Worm (Caenorhabditis elegans) whole organism, early embryonic: ENCODE data around the gene E02C12.8.

Source experiments
- B0310.2 ChIP-seq: sonication (generic microtip); optimal IDR thresholded peaks from 2 replicates; lab custom pipeline; 2016; ENCODE audit warnings: mild to moderate bottlenecking, missing genetic modification characterization, missing compliant biosample characterization
- F13C5.2 ChIP-seq: sonication (generic microtip); optimal IDR thresholded peaks from 2 replicates; lab custom pipeline; 2017; ENCODE audit warnings: mild to moderate bottlenecking, missing genetic modification characterization, inconsistent platforms, missing compliant biosample characterization
- aly-1 ChIP-seq: sonication (generic microtip); optimal IDR thresholded peaks from 2 replicates; lab custom pipeline; 2016; ENCODE audit warnings: missing genetic modification characterization, missing compliant biosample characterization
- ama-1 ChIP-seq: fragments of 150-350 bp; optimal IDR thresholded peaks from 2 replicates; lab custom pipeline; 2014
- ceh-13 ChIP-seq: fragments of 200-800 bp; sonication (Bioruptor generic); optimal IDR thresholded peaks from 2 replicates; lab custom pipeline; 2018; ENCODE audit warnings: mild to moderate bottlenecking, missing genetic modification characterization, missing compliant biosample characterization
- ceh-36 ChIP-seq: sonication (generic microtip); optimal IDR thresholded peaks from 2 replicates; lab custom pipeline; 2016; ENCODE audit warnings: missing genetic modification characterization, inconsistent platforms, missing compliant biosample characterization
- ets-7 ChIP-seq: sonication (generic microtip); optimal IDR thresholded peaks from 2 replicates; lab custom pipeline; 2016; ENCODE audit warnings: missing genotype, missing genetic modification characterization, missing compliant biosample characterization
- flt-1 ChIP-seq: fragments of 200-800 bp; sonication (Bioruptor generic); IDR thresholded peaks from 2 replicates; pipeline ENCODE4 v1.3.6; 2022; ENCODE audit warnings: missing genetic modification characterization, missing compliant biosample characterization
- hmbx-1 ChIP-seq: sonication (generic microtip); optimal IDR thresholded peaks from 2 replicates; lab custom pipeline; 2016; ENCODE audit warnings: mild to moderate bottlenecking, missing genetic modification characterization, missing compliant biosample characterization
- hmg-4 ChIP-seq: fragments of 200-800 bp; sonication (Bioruptor generic); optimal IDR thresholded peaks from 2 replicates; lab custom pipeline; 2018; ENCODE audit warnings: mild to moderate bottlenecking, missing genetic modification characterization, missing compliant biosample characterization
- hnd-1 ChIP-seq: sonication (generic microtip); optimal IDR thresholded peaks from 2 replicates; lab custom pipeline; 2016; ENCODE audit warnings: missing genetic modification characterization, missing compliant biosample characterization
- pes-1 ChIP-seq: fragments of 200-800 bp; sonication (Bioruptor generic); IDR thresholded peaks from 2 replicates; pipeline ENCODE4 v1.3.6; 2022; ENCODE audit warnings: missing genetic modification reagents, missing genetic modification characterization, missing compliant biosample characterization
- scrt-1 ChIP-seq: fragments of 200-800 bp; sonication (Bioruptor generic); IDR thresholded peaks from 2 replicates; pipeline ENCODE4 v1.3.6; 2022; ENCODE audit warnings: missing genetic modification characterization, missing compliant biosample characterization
- sea-1 ChIP-seq: fragments of 200-800 bp; sonication (Bioruptor generic); conservative IDR thresholded peaks from 2 replicates; pipeline ENCODE4 v1.3.6; 2022; ENCODE audit warnings: missing genetic modification characterization, missing compliant biosample characterization
- tbx-11 ChIP-seq: fragments of 200-800 bp; sonication (Bioruptor generic); IDR thresholded peaks from 2 replicates; pipeline ENCODE4 v1.3.6; 2022; ENCODE audit warnings: missing genetic modification characterization, missing compliant biosample characterization
- tbx-37 ChIP-seq: fragments of 200-800 bp; sonication (Bioruptor generic); conservative IDR thresholded peaks from 2 replicates; pipeline ENCODE4 v1.3.6; 2022; ENCODE audit warnings: missing genetic modification reagents, missing genetic modification characterization, missing compliant biosample characterization
- tra-4 ChIP-seq: sonication (generic microtip); optimal IDR thresholded peaks from 2 replicates; lab custom pipeline; 2017; ENCODE audit warnings: missing genetic modification characterization, missing compliant biosample characterization

Gene E02C12.8

ce11 chrV:9356345-9356744 is 17.1 kb downstream of the E02C12.8 start, which contains the start of gene ttr-49:
ttr-49 (minus strand) TSS chrV:9356515.
- no peak for TF ChIP-seq sea-1 (GFP tag; lab: Robert Waterston, UW)
- no peak for TF ChIP-seq ets-7
- no peak for TF ChIP-seq hmg-4 (GFP tag; lab: Kevin White, UChicago)
- TF ChIP-seq B0310.2 (tag; lab: Kevin White, UChicago), result no peak
- TF ChIP-seq hmbx-1 (tag; lab: Kevin White, UChicago), result no peak
- TF ChIP-seq F13C5.2 (tag; lab: Kevin White, UChicago), result no peak
- no peak for TF ChIP-seq ceh-36 (tag; lab: Kevin White, UChicago)
- TF ChIP-seq tbx-37 (GFP tag; lab: Robert Waterston, UW), result no peak

ce11 chrV:9355371-9355770 is 18.0 kb downstream of the E02C12.8 start, which contains the start of gene ttr-40:
ttr-40 (minus strand) TSS chrV:9355471.
- no peak for TF ChIP-seq tbx-11 (GFP tag; lab: Robert Waterston, UW)
- no peak for TF ChIP-seq ets-7
- TF ChIP-seq ceh-13 (GFP tag; lab: Kevin White, UChicago), result no peak
- no peak for TF ChIP-seq B0310.2 (tag; lab: Kevin White, UChicago)
- no peak for TF ChIP-seq hnd-1 (tag; lab: Kevin White, UChicago)
- no peak for TF ChIP-seq ceh-36 (tag; lab: Kevin White, UChicago)
- TF ChIP-seq ama-1 (lab: Kevin White, UChicago), result no peak
- TF ChIP-seq tra-4 (tag; lab: Kevin White, UChicago), result no peak
- no peak for TF ChIP-seq aly-1
- TF ChIP-seq sea-1 (GFP tag; lab: Robert Waterston, UW), result no peak
- TF ChIP-seq pes-1 (GFP tag; lab: Robert Waterston, UW), result no peak
- no peak for TF ChIP-seq hmbx-1 (tag; lab: Kevin White, UChicago)
- no peak for TF ChIP-seq tbx-37 (GFP tag; lab: Robert Waterston, UW)
- no peak for TF ChIP-seq flt-1 (GFP tag; lab: Robert Waterston, UW)

DNA sequence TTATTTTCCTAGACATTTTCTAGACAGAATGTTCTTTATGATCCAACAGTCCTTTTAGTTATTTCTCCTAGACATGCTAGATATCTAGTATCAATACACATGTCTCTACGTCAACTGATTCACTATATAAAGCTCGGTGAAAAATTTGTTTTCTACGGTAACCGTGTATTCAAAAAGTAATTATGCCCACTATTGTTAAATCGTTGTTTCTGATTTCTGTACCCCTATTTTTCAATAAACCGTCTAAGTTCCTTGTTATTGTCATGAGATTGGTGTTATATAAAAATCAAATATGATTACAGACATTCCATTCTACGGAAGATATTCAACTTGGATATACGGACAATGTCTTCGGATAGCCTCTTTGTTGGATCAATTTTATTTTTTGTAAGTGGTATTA is 20.5 kb downstream of the E02C12.8 start, which contains the start of gene srx-46:
Gene srx-46 (plus strand): TSS at position 301 of the 400 bp plus-strand sequence.
- TF ChIP-seq hmg-4 (GFP tag; lab: Kevin White, UChicago) (no peak), hmbx-1 (tag; lab: Kevin White, UChicago) (no peak), tbx-37 (GFP tag; lab: Robert Waterston, UW) (no peak), flt-1 (GFP tag; lab: Robert Waterston, UW) (no peak), ama-1 (lab: Kevin White, UChicago) (no peak), ceh-13 (GFP tag; lab: Kevin White, UChicago) (no peak), ceh-36 (tag; lab: Kevin White, UChicago) (no peak), F13C5.2 (tag; lab: Kevin White, UChicago) (no peak), pes-1 (GFP tag; lab: Robert Waterston, UW) (no peak), aly-1 (no peak), B0310.2 (tag; lab: Kevin White, UChicago) (no peak)

- TF ChIP-seq hnd-1 (tag; lab: Kevin White, UChicago) (no peak), scrt-1 (GFP tag; lab: Robert Waterston, UW) (no peak), F13C5.2 (tag; lab: Kevin White, UChicago) (no peak), B0310.2 (tag; lab: Kevin White, UChicago) (no peak), aly-1 (no peak), flt-1 (GFP tag; lab: Robert Waterston, UW) (no peak), ama-1 (lab: Kevin White, UChicago) (no peak), hmbx-1 (tag; lab: Kevin White, UChicago) (no peak), hmg-4 (GFP tag; lab: Kevin White, UChicago) (no peak), ceh-13 (GFP tag; lab: Kevin White, UChicago) (no peak), ceh-36 (tag; lab: Kevin White, UChicago) (no peak), ets-7 (no peak), pes-1 (GFP tag; lab: Robert Waterston, UW) (no peak), tbx-37 (GFP tag; lab: Robert Waterston, UW) (no peak), tra-4 (tag; lab: Kevin White, UChicago) (no peak)
Observed at ce11 chrV:9349687-9350086, 23.7 kb downstream of the E02C12.8 start, which contains the start of gene srx-47. srx-47 (plus strand) TSS chrV:9349987.

DNA sequence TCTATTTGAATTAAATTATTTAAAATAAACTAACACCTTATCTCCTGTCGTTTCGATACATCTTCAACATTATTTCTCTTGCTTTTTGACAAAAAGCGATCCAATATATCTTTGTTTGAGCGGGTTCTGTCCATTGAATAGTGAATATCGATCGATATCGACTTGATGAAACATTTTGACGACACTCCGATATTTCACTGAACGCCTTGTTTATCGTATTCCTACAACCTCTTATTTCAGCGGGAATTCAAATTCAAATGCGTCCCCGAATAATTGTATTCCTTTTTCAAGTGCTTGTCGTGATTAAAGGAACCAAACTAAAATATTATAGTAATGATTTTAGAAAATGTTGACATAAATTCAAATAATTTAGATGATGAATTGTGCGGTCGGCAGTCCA is 26.6 kb downstream of the E02C12.8 start, which contains the start of the genes K07B1.7 and try-5:
Gene K07B1.7 (minus strand): TSS at position 159 of the 400 bp plus-strand sequence.
Gene try-5 (plus strand): TSS at position 241 of the 400 bp plus-strand sequence.
- TF ChIP-seq hnd-1 (tag; lab: Kevin White, UChicago), result no peak
- TF ChIP-seq sea-1 (GFP tag; lab: Robert Waterston, UW), result no peak
- no peak for TF ChIP-seq flt-1 (GFP tag; lab: Robert Waterston, UW)
- no peak for TF ChIP-seq ceh-36 (tag; lab: Kevin White, UChicago)
- no peak for TF ChIP-seq F13C5.2 (tag; lab: Kevin White, UChicago)
- TF ChIP-seq scrt-1 (GFP tag; lab: Robert Waterston, UW), result no peak
- no peak for TF ChIP-seq tbx-37 (GFP tag; lab: Robert Waterston, UW)
- TF ChIP-seq hmg-4 (GFP tag; lab: Kevin White, UChicago), result no peak
- TF ChIP-seq pes-1 (GFP tag; lab: Robert Waterston, UW), result no peak
- TF ChIP-seq tra-4 (tag; lab: Kevin White, UChicago), result no peak
- TF ChIP-seq tbx-11 (GFP tag; lab: Robert Waterston, UW), result no peak
- TF ChIP-seq ets-7, result no peak
- no peak for TF ChIP-seq ceh-13 (GFP tag; lab: Kevin White, UChicago)

ce11 chrV:9343629-9344624 is 29.5 kb downstream of the E02C12.8 start, which contains the start of gene tos-1:
tos-1 (minus strand) TSS chrV:9344203.
- TF ChIP-seq hmg-4 (GFP tag; lab: Kevin White, UChicago) (peak; percentile 86), ets-7 (peak; percentile 54), hnd-1 (tag; lab: Kevin White, UChicago) (peak; percentile 57), pes-1 (GFP tag; lab: Robert Waterston, UW) (peak; percentile 68), ceh-36 (tag; lab: Kevin White, UChicago) (peak; percentile 70), flt-1 (GFP tag; lab: Robert Waterston, UW) (peak; percentile 64), aly-1 (peak; percentile 70), ama-1 (lab: Kevin White, UChicago) (peak; percentile 99), hmbx-1 (tag; lab: Kevin White, UChicago) (peak; percentile 66), tbx-11 (GFP tag; lab: Robert Waterston, UW) (peak; percentile 62), tbx-37 (GFP tag; lab: Robert Waterston, UW) (no peak), scrt-1 (GFP tag; lab: Robert Waterston, UW) (0 out of 2 replicates have a peak, but pooled peaks have one; percentile 45), B0310.2 (tag; lab: Kevin White, UChicago) (peak; percentile 62), F13C5.2 (tag; lab: Kevin White, UChicago) (peak; percentile 98), ceh-13 (GFP tag; lab: Kevin White, UChicago) (peak; percentile 38), sea-1 (GFP tag; lab: Robert Waterston, UW) (peak; percentile 62; the same call in 1 of the 2 replicates), tra-4 (tag; lab: Kevin White, UChicago) (peak; percentile 52)
